Fruit fly (Drosophila melanogaster): ENCODE data around the gene mRRF2.

Gene mRRF2

dm6 chr3R:22629174-22629573 is 15.7 kb downstream of the mRRF2 start:
- no peak for TF ChIP-seq CG17801 (GFP tag; optimal IDR thresholded peaks at IDR 0.05; ENCODE audit: partially characterized antibody)

- no peak for TF ChIP-seq CG17801 (GFP tag; optimal IDR thresholded peaks at IDR 0.05; ENCODE audit: partially characterized antibody)
Observed at dm6 chr3R:22631156-22631555, 17.7 kb downstream of the mRRF2 start.

- no peak for TF ChIP-seq CG17801 (GFP tag; optimal IDR thresholded peaks at IDR 0.05; ENCODE audit: partially characterized antibody)
Observed at dm6 chr3R:22632181-22632580, 18.7 kb downstream of the mRRF2 start.

DNA sequence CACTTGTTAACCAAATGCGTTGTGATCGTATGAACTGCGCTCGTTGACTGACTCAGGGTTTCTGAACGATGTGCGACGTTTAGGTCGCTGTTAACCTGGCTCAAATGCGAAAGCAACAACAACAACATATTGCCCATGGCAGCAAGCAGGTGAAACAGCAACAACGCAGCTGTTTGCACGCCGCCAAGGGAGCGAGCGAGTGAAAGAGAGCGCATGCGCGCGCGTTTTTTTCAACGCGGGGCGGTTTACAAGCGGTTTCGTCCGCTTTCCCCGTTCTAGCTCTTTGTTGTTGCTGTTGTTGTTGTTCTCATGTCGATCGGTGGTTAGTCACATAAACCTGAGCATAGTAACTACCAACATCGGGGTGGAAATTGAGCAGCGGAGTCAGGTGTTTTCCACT is 19.5 kb downstream of the mRRF2 start:
- no peak for TF ChIP-seq CG17801 (GFP tag; optimal IDR thresholded peaks at IDR 0.05; ENCODE audit: partially characterized antibody)

DNA sequence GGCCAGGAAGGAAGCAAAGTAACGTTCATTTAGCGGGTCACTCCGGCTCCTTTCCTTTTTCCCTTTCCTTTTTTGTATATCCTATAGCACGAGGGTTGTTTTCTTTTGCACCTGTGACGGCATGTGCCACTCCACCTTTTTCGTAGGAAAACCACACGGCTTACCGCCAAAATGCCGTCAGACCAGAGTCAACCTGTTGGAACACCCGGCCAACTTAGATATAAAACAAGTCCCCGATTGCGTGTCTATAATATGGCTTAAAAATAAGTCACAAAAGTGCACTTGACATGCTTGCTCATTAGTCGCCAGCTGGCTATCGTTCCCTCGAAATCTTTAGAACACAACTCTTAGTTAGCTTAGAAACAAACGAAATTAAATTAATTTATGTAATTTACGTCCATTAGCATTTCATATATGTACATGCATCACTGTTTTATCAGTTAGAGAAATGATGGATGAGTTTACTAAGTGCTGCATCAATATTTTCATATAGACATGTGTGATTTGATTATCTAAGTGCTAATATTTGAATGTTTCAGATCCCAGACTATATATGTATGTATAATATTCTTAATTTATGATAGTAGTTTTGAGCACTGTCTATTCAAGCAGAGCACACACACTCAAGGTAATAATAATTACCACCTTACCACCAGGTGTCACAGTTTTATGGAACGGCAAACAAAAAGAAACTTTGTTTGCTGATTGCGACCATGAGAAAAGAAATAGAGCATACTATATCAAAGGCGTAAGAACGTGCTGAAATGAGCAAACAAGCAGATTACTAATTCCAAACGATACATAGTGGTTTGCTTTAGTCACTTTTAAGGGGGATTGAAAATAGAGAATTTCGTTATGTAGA is 21.3 kb downstream of the mRRF2 start:
- TF ChIP-seq CG17801 (GFP tag; optimal IDR thresholded peaks at IDR 0.05; ENCODE audit: partially characterized antibody): no peak

DNA sequence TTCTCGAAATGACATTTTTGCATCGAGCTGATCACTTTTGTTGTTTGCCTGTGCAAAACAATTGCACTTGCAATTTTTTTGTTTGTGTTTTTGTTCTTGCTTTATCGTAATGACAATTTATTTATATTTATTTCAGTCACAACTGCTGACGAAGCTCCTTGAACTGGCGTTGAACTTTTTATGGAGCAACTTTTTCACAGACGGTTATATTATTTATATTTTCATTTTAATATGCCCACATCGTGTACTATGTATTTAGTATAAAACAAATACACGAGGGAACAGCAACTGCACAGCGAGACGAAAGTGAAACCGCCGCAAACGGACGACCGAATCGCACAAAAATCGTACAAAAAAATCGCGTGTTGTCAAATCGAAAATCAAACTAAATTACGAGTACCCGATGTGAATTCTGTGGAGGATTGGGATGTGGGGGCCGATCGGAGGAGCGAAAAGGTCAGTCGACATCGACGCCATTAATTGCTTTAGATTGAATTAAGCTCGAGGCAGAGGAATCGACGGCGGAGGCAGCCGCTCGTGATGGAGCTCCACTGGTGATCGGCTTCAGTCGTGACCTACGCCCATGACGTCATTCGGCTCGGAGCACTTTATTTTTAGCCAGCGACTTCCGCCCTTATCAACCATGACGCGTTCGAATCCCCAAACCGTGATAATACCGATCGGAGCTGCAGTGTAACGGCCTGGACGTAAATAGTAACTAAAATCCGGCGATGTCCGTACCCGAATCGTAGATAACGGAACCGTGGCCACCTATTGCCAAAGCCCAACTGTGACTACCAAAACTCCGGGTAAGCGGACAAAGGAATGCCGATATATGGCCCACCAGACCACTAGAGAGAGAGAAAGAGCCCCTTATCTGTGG is 22.4 kb downstream of the mRRF2 start:
- TF ChIP-seq CG17801 (GFP tag; optimal IDR thresholded peaks at IDR 0.05; ENCODE audit: partially characterized antibody): peak; percentile 75

- no peak for TF ChIP-seq CG17801 (GFP tag; optimal IDR thresholded peaks at IDR 0.05; ENCODE audit: partially characterized antibody)
Observed at dm6 chr3R:22636567-22636889, 23.0 kb downstream of the mRRF2 start.

dm6 chr3R:22638604-22639238 is 25.2 kb downstream of the mRRF2 start:
- TF ChIP-seq CG17801 (GFP tag; optimal IDR thresholded peaks at IDR 0.05; ENCODE audit: partially characterized antibody): no peak

- TF ChIP-seq CG17801 (GFP tag; optimal IDR thresholded peaks at IDR 0.05; ENCODE audit: partially characterized antibody): no peak
Observed at dm6 chr3R:22639239-22639858, 25.9 kb downstream of the mRRF2 start, which contains the start of the genes loco and wake. Gene loco, minus strand, starts transcription at chr3R:22639387. Gene wake, plus strand, starts transcription at chr3R:22639808.

- no peak for TF ChIP-seq CG17801 (GFP tag; optimal IDR thresholded peaks at IDR 0.05; ENCODE audit: partially characterized antibody)
Observed at dm6 chr3R:22649859-22650258, 36.4 kb downstream of the mRRF2 start.

- no peak for TF ChIP-seq CG17801 (GFP tag; optimal IDR thresholded peaks at IDR 0.05; ENCODE audit: partially characterized antibody)
Observed at dm6 chr3R:22663115-22663514, 49.6 kb downstream of the mRRF2 start.

dm6 chr3R:22664274-22664673 is 50.8 kb downstream of the mRRF2 start:
- TF ChIP-seq CG17801 (GFP tag; optimal IDR thresholded peaks at IDR 0.05; ENCODE audit: partially characterized antibody): no peak
